Fruit fly (Drosophila melanogaster) whole organism, prepupa: ENCODE data around the gene CG15169.

Source experiments
- Blimp-1 ChIP-seq: fragments of 200-800 bp; sonication (Bioruptor generic); optimal IDR thresholded peaks from 3 replicates; lab custom pipeline; 2017; ENCODE audit warnings: missing biosample characterization, missing genetic modification characterization, mild to moderate bottlenecking, moderate library complexity, missing genetic modification reagents
- CG10631 ChIP-seq: fragments of 200-800 bp; sonication (Bioruptor generic); optimal IDR thresholded peaks from 2 replicates; lab custom pipeline; 2016; ENCODE audit warnings: missing biosample characterization, missing genetic modification characterization
- CG11294 ChIP-seq: fragments of 200-800 bp; sonication (Bioruptor generic); IDR thresholded peaks from 2 replicates; pipeline ENCODE4 v1.3.6; 2022; ENCODE audit warnings: missing biosample characterization, missing genetic modification characterization
- CG15336 ChIP-seq: fragments of 200-800 bp; sonication (Bioruptor generic); IDR thresholded peaks from 2 replicates; pipeline ENCODE4 v1.3.6; 2022; ENCODE audit warnings: missing biosample characterization, missing genetic modification characterization
- CG1621 ChIP-seq: fragments of 200-800 bp; sonication (Bioruptor generic); optimal IDR thresholded peaks from 3 replicates; lab custom pipeline; 2018; ENCODE audit warnings: missing biosample characterization, mild to moderate bottlenecking, missing genetic modification characterization
- CG3032 ChIP-seq: fragments of 200-800 bp; optimal IDR thresholded peaks from 2 replicates; lab custom pipeline; 2019; ENCODE audit warnings: missing biosample characterization, mild to moderate bottlenecking, missing genetic modification characterization, moderate library complexity
- CG32006 ChIP-seq: fragments of 200-800 bp; sonication (Bioruptor generic); optimal IDR thresholded peaks from 3 replicates; lab custom pipeline; 2017; ENCODE audit warnings: missing biosample characterization, mild to moderate bottlenecking, missing genetic modification characterization
- CG6163 ChIP-seq: fragments of 200-800 bp; sonication (Bioruptor generic); IDR thresholded peaks from 3 replicates; pipeline ENCODE4 v1.3.6; 2022; ENCODE audit warnings: missing biosample characterization, missing genetic modification characterization
- CG6276 ChIP-seq: fragments of 200-800 bp; sonication (Bioruptor generic); optimal IDR thresholded peaks from 2 replicates; lab custom pipeline; 2017; ENCODE audit warnings: missing biosample characterization, mild to moderate bottlenecking, missing genetic modification characterization
- CG7368 ChIP-seq: fragments of 200-800 bp; sonication (Bioruptor generic); optimal IDR thresholded peaks from 3 replicates; lab custom pipeline; 2016; ENCODE audit warnings: missing biosample characterization, missing genetic modification characterization
- CG8119 ChIP-seq: fragments of 200-800 bp; sonication (Bioruptor generic); IDR thresholded peaks from 3 replicates; pipeline ENCODE4 v1.3.6; 2022; ENCODE audit warnings: missing biosample characterization, missing genetic modification characterization
- Eip78C ChIP-seq: fragments of 200-800 bp; sonication (Bioruptor generic); peaks from one replicate; lab custom pipeline; 2016; ENCODE audit warnings: missing biosample characterization, missing genetic modification characterization
- Gug ChIP-seq: fragments of 200-800 bp; sonication (Bioruptor generic); IDR thresholded peaks from 2 replicates; pipeline ENCODE4 v1.3.6; 2022; ENCODE audit warnings: missing biosample characterization, missing genetic modification characterization
- Hr38 ChIP-seq: sonication (Bioruptor generic); optimal IDR thresholded peaks from 2 replicates; lab custom pipeline; 2016; ENCODE audit warnings: missing biosample characterization, missing genetic modification characterization
- Hr4 ChIP-seq: fragments of 200-800 bp; sonication (Bioruptor generic); optimal IDR thresholded peaks from 3 replicates; lab custom pipeline; 2016; ENCODE audit warnings: missing biosample characterization, missing genetic modification characterization
- Lpt ChIP-seq: fragments of 200-800 bp; sonication (Bioruptor generic); optimal IDR thresholded peaks from 3 replicates; lab custom pipeline; 2016; ENCODE audit warnings: missing biosample characterization, missing genetic modification characterization
- OdsH ChIP-seq: fragments of 200-800 bp; sonication (Bioruptor generic); optimal IDR thresholded peaks from 3 replicates; lab custom pipeline; 2016; ENCODE audit warnings: missing biosample characterization, missing genetic modification characterization
- Sox102F ChIP-seq: fragments of 200-800 bp; sonication (Bioruptor generic); optimal IDR thresholded peaks from 2 replicates; lab custom pipeline; 2016; ENCODE audit warnings: missing biosample characterization, mild to moderate bottlenecking, missing genetic modification characterization
- Sox14 ChIP-seq: fragments of 200-800 bp; sonication (Bioruptor generic); optimal IDR thresholded peaks from 3 replicates; lab custom pipeline; 2016; ENCODE audit warnings: missing biosample characterization, missing genetic modification characterization
- Sox15 ChIP-seq: fragments of 200-800 bp; sonication (Bioruptor generic); optimal IDR thresholded peaks from 3 replicates; lab custom pipeline; 2016; ENCODE audit warnings: missing biosample characterization, missing genetic modification characterization
- acj6 ChIP-seq: fragments of 200-800 bp; sonication (Bioruptor generic); optimal IDR thresholded peaks from 3 replicates; lab custom pipeline; 2016; ENCODE audit warnings: missing biosample characterization, missing genetic modification characterization
- dsx ChIP-seq: fragments of 200-800 bp; optimal IDR thresholded peaks from 3 replicates; lab custom pipeline; 2019; ENCODE audit warnings: missing biosample characterization, mild to moderate bottlenecking, missing genetic modification characterization, moderate library complexity; ENCODE audit not compliant: poor library complexity, severe bottlenecking
- eg ChIP-seq: fragments of 200-800 bp; sonication (Bioruptor generic); IDR thresholded peaks from 3 replicates; pipeline ENCODE4 v1.3.6; 2022; ENCODE audit warnings: missing biosample characterization, missing genetic modification characterization
- fkh ChIP-seq: fragments of 200-800 bp; sonication (Bioruptor generic); optimal IDR thresholded peaks from 3 replicates; lab custom pipeline; 2017; ENCODE audit warnings: missing biosample characterization, mild to moderate bottlenecking, missing genetic modification characterization, moderate library complexity
- net ChIP-seq: fragments of 200-800 bp; sonication (Bioruptor generic); optimal IDR thresholded peaks from 3 replicates; lab custom pipeline; 2016; ENCODE audit warnings: missing biosample characterization, missing genetic modification characterization
- pdm3 ChIP-seq: fragments of 200-800 bp; sonication (Bioruptor generic); optimal IDR thresholded peaks from 3 replicates; lab custom pipeline; 2016; ENCODE audit warnings: missing biosample characterization, missing genetic modification characterization
- ss ChIP-seq, 2 experiments: fragments of 200-800 bp; sonication (Bioruptor generic); optimal IDR thresholded peaks; 2 replicates in 1 of 2; 3 replicates in 1 of 2; lab custom pipeline; 2017 to 2018; ENCODE audit warnings: mild to moderate bottlenecking in 2 of 2, missing biosample characterization in 2 of 2, missing genetic modification characterization in 2 of 2, moderate library complexity in 1 of 2
- svp ChIP-seq: fragments of 200-800 bp; sonication (Bioruptor generic); peaks from one replicate; lab custom pipeline; 2016; ENCODE audit warnings: missing biosample characterization, missing genetic modification characterization
- topi ChIP-seq: fragments of 200-800 bp; sonication (Bioruptor generic); optimal IDR thresholded peaks from 3 replicates; lab custom pipeline; 2016; ENCODE audit warnings: missing biosample characterization, missing genetic modification characterization

CG15169 gene

dm6 chr2L:18974063-18974779, 16.6 kb upstream of the CG15169 start, which contains the start of the genes L2HGDH and CG10431 (continued):
- peak; percentile 65 for TF ChIP-seq Sox14
- TF ChIP-seq acj6 (GFP tag; lab: Kevin White, UChicago): peak; percentile 69
- TF ChIP-seq Sox15: peak; percentile 29
- TF ChIP-seq net (GFP tag; lab: Kevin White, UChicago): no peak
- peak; percentile 49 for TF ChIP-seq Lpt (GFP tag; lab: Kevin White, UChicago)
- peak; percentile 83 for TF ChIP-seq CG10631
- TF ChIP-seq CG15336: peak; percentile 34; the same call in 1 of the 2 replicates
- TF ChIP-seq CG6163: 0 out of 3 replicates have a peak, but pooled peaks have one; percentile 22
- peak; percentile 65 for TF ChIP-seq topi (GFP tag; lab: Kevin White, UChicago)
- peak; percentile 89 for TF ChIP-seq fkh (GFP tag; lab: Kevin White, UChicago)
- TF ChIP-seq Sox102F (GFP tag; lab: Kevin White, UChicago): no peak
- peak; percentile 74 for TF ChIP-seq eg (GFP tag; lab: Robert Waterston, UW)
- TF ChIP-seq dsx (GFP tag; lab: Kevin White, UChicago): no peak
- TF ChIP-seq Hr38 (GFP tag; lab: Kevin White, UChicago): no peak

- TF ChIP-seq svp (GFP tag; lab: Kevin White, UChicago): peak; percentile 42
- TF ChIP-seq CG6163: no peak
- no peak for TF ChIP-seq Gug (GFP tag; lab: Robert Waterston, UW)
- TF ChIP-seq, all 60 proteins: peak for 1
These were observed 14.1 kb upstream of the CG15169 start for dm6 chr2L:18976749-18977148.

- no peak for TF ChIP-seq Hr38 (GFP tag; lab: Kevin White, UChicago)
- TF ChIP-seq CG8119: peak; percentile 36; the same call in 1 of the 3 replicates
- TF ChIP-seq CG10631: peak; percentile 1
- peak; percentile 71 for TF ChIP-seq Eip78C (GFP tag; lab: Kevin White, UChicago)
- peak; percentile 11 for TF ChIP-seq CG32006 (GFP tag; lab: Kevin White, UChicago)
- peak; percentile 56 for TF ChIP-seq svp (GFP tag; lab: Kevin White, UChicago)
- TF ChIP-seq CG1621 (tag; lab: Kevin White, UChicago): no peak
- no peak for TF ChIP-seq CG7368 (GFP tag; lab: Kevin White, UChicago)
- peak; percentile 23 for TF ChIP-seq Hr4 (GFP tag; lab: Kevin White, UChicago)
- peak; percentile 30; the same call in 1 of the 2 replicates for TF ChIP-seq CG15336
These were observed 11.9 kb upstream of the CG15169 start for dm6 chr2L:18978923-18979322.

dm6 chr2L:18979407-18979806, 11.4 kb upstream of the CG15169 start:
- TF ChIP-seq ss (GFP tag; optimal IDR thresholded peaks at IDR 0.05; lab: Kevin White, UChicago) (peak in 1 of 2 experiments; percentile 81), Blimp-1 (GFP tag; lab: Kevin White, UChicago) (no peak)

dm6 chr2L:18980982-18981381, 9.8 kb upstream of the CG15169 start:
- TF ChIP-seq CG6276 (GFP tag; lab: Kevin White, UChicago) (peak; percentile 37), eg (GFP tag; lab: Robert Waterston, UW) (peak; percentile 72), CG32006 (GFP tag; lab: Kevin White, UChicago) (peak; percentile 42), CG3032 (tag; lab: Kevin White, UChicago) (no peak), CG15336 (peak; percentile 61), OdsH (GFP tag; lab: Kevin White, UChicago) (no peak), Hr4 (GFP tag; lab: Kevin White, UChicago) (peak; percentile 24), pdm3 (GFP tag; lab: Kevin White, UChicago) (peak; percentile 11), CG8119 (peak; percentile 42; the same call in 2 of the 3 replicates), CG11294 (GFP tag; lab: Robert Waterston, UW) (peak; percentile 34; the same call in 1 of the 2 replicates), Eip78C (GFP tag; lab: Kevin White, UChicago) (peak; percentile 45)

dm6 chr2L:18981484-18981883, 9.3 kb upstream of the CG15169 start:
- TF ChIP-seq CG1621 (tag; lab: Kevin White, UChicago) (no peak), fkh (GFP tag; lab: Kevin White, UChicago) (peak; percentile 1)
